Fruit fly (Drosophila melanogaster) whole organism, adult: ENCODE data around the gene Tmf.

Experiments
- CG11617 ChIP-seq: fragments of 200-800 bp; sonication (Bioruptor generic); optimal IDR thresholded peaks from 2 replicates; lab custom pipeline; 2017; ENCODE audit warnings: mild to moderate bottlenecking, missing biosample characterization, missing genetic modification reagents, missing genetic modification characterization
- CG12768 ChIP-seq: fragments of 200-800 bp; sonication (Bioruptor generic); optimal IDR thresholded peaks from 2 replicates; lab custom pipeline; 2017; ENCODE audit warnings: missing biosample characterization, missing genetic modification characterization, mild to moderate bottlenecking, moderate library complexity, missing genetic modification reagents
- CG14711 ChIP-seq: fragments of 200-800 bp; sonication (Bioruptor generic); optimal IDR thresholded peaks from 2 replicates; lab custom pipeline; 2018; ENCODE audit warnings: missing biosample characterization, mild to moderate bottlenecking, missing genetic modification characterization, moderate library complexity
- CG1620 ChIP-seq: fragments of 200-800 bp; sonication (Bioruptor generic); optimal IDR thresholded peaks from 2 replicates; lab custom pipeline; 2016; ENCODE audit warnings: missing biosample characterization, missing genetic modification characterization
- CG33017 ChIP-seq: fragments of 200-800 bp; sonication (Bioruptor generic); optimal IDR thresholded peaks from 2 replicates; lab custom pipeline; 2018; ENCODE audit warnings: missing biosample characterization, mild to moderate bottlenecking, missing genetic modification characterization, moderate library complexity
- CG5204 ChIP-seq: fragments of 200-800 bp; sonication (Bioruptor generic); optimal IDR thresholded peaks from 2 replicates; lab custom pipeline; 2016; ENCODE audit warnings: missing biosample characterization, missing genetic modification characterization
- CG7045 ChIP-seq: fragments of 200-800 bp; sonication (Bioruptor generic); optimal IDR thresholded peaks from 2 replicates; lab custom pipeline; 2017; ENCODE audit warnings: missing biosample characterization, mild to moderate bottlenecking, missing genetic modification characterization
- CG7101 ChIP-seq: fragments of 200-800 bp; sonication (Bioruptor generic); optimal IDR thresholded peaks from 2 replicates; lab custom pipeline; 2018; ENCODE audit warnings: missing biosample characterization, mild to moderate bottlenecking, missing genetic modification characterization, moderate library complexity
- Clk ChIP-seq: fragments of 200-800 bp; sonication (Bioruptor generic); optimal IDR thresholded peaks from 2 replicates; lab custom pipeline; 2017; ENCODE audit warnings: missing biosample characterization, missing genetic modification characterization
- Crg-1 ChIP-seq: fragments of 200-800 bp; sonication (Bioruptor generic); optimal IDR thresholded peaks from 2 replicates; lab custom pipeline; 2016; ENCODE audit warnings: missing biosample characterization, missing genetic modification characterization
- Hr96 ChIP-seq: fragments of 200-800 bp; sonication (Bioruptor generic); optimal IDR thresholded peaks from 2 replicates; lab custom pipeline; 2016; ENCODE audit warnings: missing biosample characterization, missing genetic modification characterization
- Mnt ChIP-seq: fragments of 200-800 bp; sonication (Bioruptor generic); optimal IDR thresholded peaks from 2 replicates; lab custom pipeline; 2016; ENCODE audit warnings: missing biosample characterization, mild to moderate bottlenecking, missing genetic modification characterization
- bab1 ChIP-seq: fragments of 200-800 bp; sonication (Bioruptor generic); optimal IDR thresholded peaks from 3 replicates; lab custom pipeline; 2019; ENCODE audit warnings: missing biosample characterization, mild to moderate bottlenecking, missing genetic modification characterization, moderate library complexity
- cic ChIP-seq: fragments of 200-800 bp; sonication (Bioruptor generic); optimal IDR thresholded peaks from 2 replicates; lab custom pipeline; 2017; ENCODE audit warnings: missing biosample characterization, mild to moderate bottlenecking, missing genetic modification characterization, moderate library complexity
- cnc ChIP-seq, 2 experiments: fragments of >200 bp; optimal IDR thresholded peaks; 2 replicates each; lab custom pipeline; 2017
- kay ChIP-seq: fragments of 200-800 bp; sonication (Bioruptor generic); peaks from one replicate; lab custom pipeline; 2016; ENCODE audit warnings: missing biosample characterization, missing genetic modification characterization, borderline replicate concordance
- ovo ChIP-seq: fragments of 200-800 bp; sonication (Bioruptor generic); optimal IDR thresholded peaks from 2 replicates; lab custom pipeline; 2016; ENCODE audit warnings: missing biosample characterization, missing genetic modification characterization
- pad ChIP-seq: fragments of 200-800 bp; sonication (Bioruptor generic); optimal IDR thresholded peaks from 3 replicates; lab custom pipeline; 2017; ENCODE audit warnings: missing biosample characterization, missing genetic modification characterization, mild to moderate bottlenecking, moderate library complexity, missing genetic modification reagents
- tj ChIP-seq: fragments of 200-800 bp; sonication (Bioruptor generic); optimal IDR thresholded peaks from 3 replicates; lab custom pipeline; 2017; ENCODE audit warnings: missing biosample characterization, mild to moderate bottlenecking, missing genetic modification characterization, moderate library complexity
- toe ChIP-seq: fragments of 200-800 bp; sonication (Bioruptor generic); optimal IDR thresholded peaks from 2 replicates; lab custom pipeline; 2016; ENCODE audit warnings: missing biosample characterization, missing genetic modification characterization

Tmf gene

dm6 chrX:6861523-6862077 lies 17.5 kb downstream of the Tmf start:
- peak; percentile 71 for TF ChIP-seq CG7045 (GFP tag; lab: Kevin White, UChicago)
- no peak for TF ChIP-seq cnc (optimal IDR thresholded peaks at IDR 0.05; lab: Kevin White, UChicago)
- peak; percentile 56 for TF ChIP-seq Mnt (GFP tag; lab: Kevin White, UChicago)
- peak; percentile 64 for TF ChIP-seq CG11617
- peak; percentile 86 for TF ChIP-seq CG14711 (tag; lab: Kevin White, UChicago)
- TF ChIP-seq pad: peak; percentile 82
- TF ChIP-seq CG33017 (tag; lab: Kevin White, UChicago): peak; percentile 57
- peak; percentile 81 for TF ChIP-seq cic (GFP tag; lab: Kevin White, UChicago)
- TF ChIP-seq CG12768 (GFP tag; lab: Kevin White, UChicago): peak; percentile 69
- TF ChIP-seq toe (GFP tag; lab: Kevin White, UChicago): no peak
- TF ChIP-seq bab1: peak; percentile 92
- TF ChIP-seq CG5204 (GFP tag; lab: Kevin White, UChicago): peak; percentile 45
- TF ChIP-seq tj: peak; percentile 86
- TF ChIP-seq Crg-1 (GFP tag; lab: Kevin White, UChicago): no peak
- peak; percentile 61 for TF ChIP-seq Hr96
- TF ChIP-seq CG7101 (tag; lab: Kevin White, UChicago): peak; percentile 91
- peak; percentile 61 for TF ChIP-seq kay (GFP tag; lab: Kevin White, UChicago)
- peak; percentile 30 for TF ChIP-seq Clk (GFP tag; lab: Kevin White, UChicago)
- peak; percentile 30 for TF ChIP-seq ovo (GFP tag; lab: Kevin White, UChicago)
- peak; percentile 56 for TF ChIP-seq CG1620 (GFP tag; lab: Kevin White, UChicago)

dm6 chrX:6862521-6863288 lies 18.6 kb downstream of the Tmf start:
- TF ChIP-seq CG33017 (tag; lab: Kevin White, UChicago) (no peak), CG5204 (GFP tag; lab: Kevin White, UChicago) (no peak), toe (GFP tag; lab: Kevin White, UChicago) (no peak), tj (peak; percentile 25), Clk (GFP tag; lab: Kevin White, UChicago) (no peak), CG7101 (tag; lab: Kevin White, UChicago) (no peak), kay (GFP tag; lab: Kevin White, UChicago) (peak; percentile 86), cnc (optimal IDR thresholded peaks at IDR 0.05; lab: Kevin White, UChicago) (no peak), Hr96 (no peak), CG11617 (no peak), CG7045 (GFP tag; lab: Kevin White, UChicago) (no peak), CG12768 (GFP tag; lab: Kevin White, UChicago) (no peak), bab1 (no peak), cic (GFP tag; lab: Kevin White, UChicago) (peak; percentile 42), Mnt (GFP tag; lab: Kevin White, UChicago) (peak; percentile 37), CG14711 (tag; lab: Kevin White, UChicago) (no peak), ovo (GFP tag; lab: Kevin White, UChicago) (no peak), Crg-1 (GFP tag; lab: Kevin White, UChicago) (no peak), pad (no peak), CG1620 (GFP tag; lab: Kevin White, UChicago) (no peak)

- TF ChIP-seq CG14711 (tag; lab: Kevin White, UChicago) (peak; percentile 96), Hr96 (peak; percentile 89), CG7045 (GFP tag; lab: Kevin White, UChicago) (peak; percentile 94), tj (peak; percentile 60), CG11617 (peak; percentile 96), Mnt (GFP tag; lab: Kevin White, UChicago) (peak; percentile 63), CG5204 (GFP tag; lab: Kevin White, UChicago) (peak; percentile 91), cic (GFP tag; lab: Kevin White, UChicago) (peak; percentile 48), CG12768 (GFP tag; lab: Kevin White, UChicago) (peak; percentile 97), pad (peak; percentile 90), CG7101 (tag; lab: Kevin White, UChicago) (peak; percentile 97), bab1 (peak; percentile 97), CG33017 (tag; lab: Kevin White, UChicago) (peak; percentile 96), ovo (GFP tag; lab: Kevin White, UChicago) (peak; percentile 74), Clk (GFP tag; lab: Kevin White, UChicago) (peak; percentile 75), Crg-1 (GFP tag; lab: Kevin White, UChicago) (peak; percentile 89), cnc (optimal IDR thresholded peaks at IDR 0.05; lab: Kevin White, UChicago) (no peak), toe (GFP tag; lab: Kevin White, UChicago) (peak; percentile 87), CG1620 (GFP tag; lab: Kevin White, UChicago) (peak; percentile 86), kay (GFP tag; lab: Kevin White, UChicago) (no peak)
Measured at dm6 chrX:6863289-6863938, 19.3 kb downstream of the Tmf start, which contains the start of gene CG43736. Gene CG43736 (plus strand): TSS chrX:6863888.

- no peak for TF ChIP-seq CG5204 (GFP tag; lab: Kevin White, UChicago)
- peak; percentile 14 for TF ChIP-seq pad
Measured at dm6 chrX:6865039-6865438, 20.9 kb downstream of the Tmf start.

dm6 chrX:6866040-6866439 lies 21.9 kb downstream of the Tmf start:
- TF ChIP-seq pad (peak; percentile 79), cic (GFP tag; lab: Kevin White, UChicago) (peak; percentile 27), ovo (GFP tag; lab: Kevin White, UChicago) (peak; percentile 48), toe (GFP tag; lab: Kevin White, UChicago) (no peak), Mnt (GFP tag; lab: Kevin White, UChicago) (peak; percentile 53), Hr96 (no peak), tj (peak; percentile 41)
